Fruit fly (Drosophila melanogaster) whole organism, embryonic: ENCODE results near the gene Sb.

Experiments
- Adf1 ChIP-seq: fragments of 200-800 bp; sonication (Bioruptor generic); IDR thresholded peaks from 2 replicates; pipeline ENCODE4 v1.3.6; 2022; ENCODE audit warnings: missing biosample characterization, missing genetic modification characterization
- BtbVII ChIP-seq: fragments of 200-800 bp; sonication (Bioruptor generic); optimal IDR thresholded peaks from 3 replicates; lab custom pipeline; 2017; ENCODE audit warnings: missing biosample characterization, mild to moderate bottlenecking, missing genetic modification characterization
- C15 ChIP-seq: fragments of 200-800 bp; sonication (Bioruptor generic); IDR thresholded peaks from 3 replicates; pipeline ENCODE4 v1.3.6; 2022; ENCODE audit warnings: missing biosample characterization, missing genetic modification characterization
- CG10366 ChIP-seq: fragments of 200-800 bp; sonication (Bioruptor generic); IDR thresholded peaks from 2 replicates; pipeline ENCODE4 v1.3.6; 2022; ENCODE audit warnings: missing biosample characterization, missing genetic modification characterization
- CG10462 ChIP-seq: fragments of 200-800 bp; sonication (Bioruptor generic); optimal IDR thresholded peaks from 2 replicates; lab custom pipeline; 2016; ENCODE audit warnings: missing biosample characterization, missing genetic modification characterization
- CG10979 ChIP-seq: fragments of 200-800 bp; sonication (Bioruptor generic); optimal IDR thresholded peaks from 2 replicates; lab custom pipeline; 2018; ENCODE audit warnings: missing biosample characterization, mild to moderate bottlenecking, missing genetic modification characterization, moderate library complexity
- CG11723 ChIP-seq: fragments of 200-800 bp; sonication (Bioruptor generic); optimal IDR thresholded peaks from 2 replicates; lab custom pipeline; 2017; ENCODE audit warnings: missing biosample characterization, mild to moderate bottlenecking, missing genetic modification characterization
- CG12299 ChIP-seq: fragments of 200-800 bp; sonication (Bioruptor generic); optimal IDR thresholded peaks from 2 replicates; lab custom pipeline; 2018; ENCODE audit warnings: missing biosample characterization, mild to moderate bottlenecking, missing genetic modification characterization
- CG14014 ChIP-seq: fragments of 200-800 bp; sonication (Bioruptor generic); IDR thresholded peaks from 2 replicates; pipeline ENCODE4 v1.3.6; 2022; ENCODE audit warnings: missing biosample characterization, missing genetic modification characterization
- CG1602 ChIP-seq: fragments of 200-800 bp; sonication (Bioruptor generic); optimal IDR thresholded peaks from 3 replicates; lab custom pipeline; 2016; ENCODE audit warnings: missing biosample characterization, missing genetic modification characterization
- CG1647 ChIP-seq: fragments of 200-800 bp; sonication (Bioruptor generic); optimal IDR thresholded peaks from 3 replicates; lab custom pipeline; 2016; ENCODE audit warnings: missing biosample characterization, missing genetic modification characterization
- CG18619 ChIP-seq: fragments of 200-800 bp; sonication (Bioruptor generic); optimal IDR thresholded peaks from 3 replicates; lab custom pipeline; 2017; ENCODE audit warnings: missing biosample characterization, mild to moderate bottlenecking, missing genetic modification characterization
- CG2116 ChIP-seq: fragments of 200-800 bp; sonication (Bioruptor generic); optimal IDR thresholded peaks from 3 replicates; lab custom pipeline; 2018; ENCODE audit warnings: missing biosample characterization, mild to moderate bottlenecking, missing genetic modification characterization
- CG2120 ChIP-seq: fragments of 200-800 bp; sonication (Bioruptor generic); optimal IDR thresholded peaks from 3 replicates; lab custom pipeline; 2016; ENCODE audit warnings: missing biosample characterization, missing genetic modification characterization
- CG2199 ChIP-seq: fragments of 200-800 bp; sonication (Bioruptor generic); IDR thresholded peaks from 3 replicates; pipeline ENCODE4 v1.3.6; 2022; ENCODE audit warnings: missing biosample characterization, missing genetic modification characterization
- CG3065 ChIP-seq: fragments of 200-800 bp; sonication (Bioruptor generic); optimal IDR thresholded peaks from 2 replicates; lab custom pipeline; 2016; ENCODE audit warnings: missing biosample characterization, missing genetic modification characterization
- CG32772 ChIP-seq: fragments of 200-800 bp; sonication (Bioruptor generic); IDR thresholded peaks from 2 replicates; pipeline ENCODE4 v1.3.6; 2022; ENCODE audit warnings: missing biosample characterization, missing genetic modification characterization
- CG3847 ChIP-seq: fragments of 200-800 bp; sonication (Bioruptor generic); IDR thresholded peaks from 2 replicates; pipeline ENCODE4 v1.3.6; 2022; ENCODE audit warnings: missing biosample characterization, missing genetic modification characterization
- CG4328 ChIP-seq: fragments of 200-800 bp; sonication (Bioruptor generic); optimal IDR thresholded peaks from 3 replicates; lab custom pipeline; 2017; ENCODE audit warnings: missing biosample characterization, missing genetic modification reagents, missing genetic modification characterization
- CG4820 ChIP-seq: fragments of 200-800 bp; sonication (Bioruptor generic); optimal IDR thresholded peaks from 3 replicates; lab custom pipeline; 2016; ENCODE audit warnings: missing biosample characterization, missing genetic modification characterization
- CG7987 ChIP-seq: fragments of 200-800 bp; sonication (Bioruptor generic); optimal IDR thresholded peaks from 2 replicates; lab custom pipeline; 2018; ENCODE audit warnings: missing biosample characterization, mild to moderate bottlenecking, missing genetic modification characterization, moderate library complexity
- CG8359 ChIP-seq: fragments of 200-800 bp; sonication (Bioruptor generic); optimal IDR thresholded peaks from 2 replicates; lab custom pipeline; 2017; ENCODE audit warnings: missing biosample characterization, mild to moderate bottlenecking, missing genetic modification characterization, borderline replicate concordance
- CG9817 ChIP-seq: fragments of 200-800 bp; sonication (Bioruptor generic); optimal IDR thresholded peaks from 2 replicates; lab custom pipeline; 2018; ENCODE audit warnings: missing biosample characterization, mild to moderate bottlenecking, missing genetic modification characterization, moderate library complexity
- Camta ChIP-seq: fragments of 200-800 bp; sonication (Bioruptor generic); optimal IDR thresholded peaks from 2 replicates; lab custom pipeline; 2016; ENCODE audit warnings: missing biosample characterization, missing genetic modification characterization
- D19A ChIP-seq: fragments of 200-800 bp; optimal IDR thresholded peaks from 3 replicates; lab custom pipeline; 2019; ENCODE audit warnings: missing biosample characterization, mild to moderate bottlenecking, missing genetic modification characterization, moderate library complexity
- D19B ChIP-seq: fragments of 200-800 bp; sonication (Bioruptor generic); optimal IDR thresholded peaks from 2 replicates; lab custom pipeline; 2017; ENCODE audit warnings: missing biosample characterization, mild to moderate bottlenecking, missing genetic modification characterization
- Dip3 ChIP-seq: fragments of 200-800 bp; sonication (Bioruptor generic); optimal IDR thresholded peaks from 3 replicates; lab custom pipeline; 2016; ENCODE audit warnings: missing biosample characterization, missing genetic modification characterization
- MBD-R2 ChIP-seq: fragments of 200-800 bp; sonication (Bioruptor generic); IDR thresholded peaks from 2 replicates; pipeline ENCODE4 v1.3.6; 2022; ENCODE audit warnings: missing biosample characterization, missing genetic modification characterization
- Myb ChIP-seq: fragments of 200-800 bp; sonication (Bioruptor generic); optimal IDR thresholded peaks from 2 replicates; lab custom pipeline; 2016; ENCODE audit warnings: missing biosample characterization, missing genetic modification characterization
- Ptx1 ChIP-seq: fragments of 200-800 bp; sonication (Bioruptor generic); IDR thresholded peaks from 2 replicates; pipeline ENCODE4 v1.3.6; 2022; ENCODE audit warnings: missing biosample characterization, missing genetic modification characterization
- Ravus ChIP-seq: fragments of 200-800 bp; sonication (Bioruptor generic); IDR thresholded peaks from 2 replicates; pipeline ENCODE4 v1.3.6; 2022; ENCODE audit warnings: missing biosample characterization, missing genetic modification characterization
- Sin3A ChIP-seq: fragments of >200 bp; optimal IDR thresholded peaks from 2 replicates; lab custom pipeline; 2018
- TFAM ChIP-seq: fragments of 200-800 bp; sonication (Bioruptor generic); optimal IDR thresholded peaks from 2 replicates; lab custom pipeline; 2017; ENCODE audit warnings: missing biosample characterization, missing genetic modification characterization, inconsistent platforms
- Vsx1 ChIP-seq: fragments of 200-800 bp; sonication (Bioruptor generic); optimal IDR thresholded peaks from 2 replicates; lab custom pipeline; 2017; ENCODE audit warnings: missing biosample characterization, mild to moderate bottlenecking, missing genetic modification characterization, missing genetic modification reagents
- Xbp1 ChIP-seq: fragments of 200-800 bp; sonication (Bioruptor generic); optimal IDR thresholded peaks from 3 replicates; lab custom pipeline; 2016; ENCODE audit warnings: missing biosample characterization, mild to moderate bottlenecking, missing genetic modification characterization
- cas ChIP-seq: fragments of 200-800 bp; sonication (Bioruptor generic); IDR thresholded peaks from 2 replicates; pipeline ENCODE4 v1.3.6; 2022; ENCODE audit warnings: missing biosample characterization, missing genetic modification characterization
- cato ChIP-seq: fragments of 200-800 bp; sonication (Bioruptor generic); optimal IDR thresholded peaks from 2 replicates; lab custom pipeline; 2016; ENCODE audit warnings: missing biosample characterization, missing genetic modification characterization, borderline replicate concordance
- chinmo ChIP-seq: fragments of 200-800 bp; sonication (Bioruptor generic); IDR thresholded peaks from 4 replicates; pipeline ENCODE4 v1.3.6; 2022; ENCODE audit warnings: missing biosample characterization, missing genetic modification characterization; ENCODE audit not compliant: partially characterized antibody
- crol ChIP-seq: fragments of 200-800 bp; sonication (Bioruptor generic); IDR thresholded peaks from 2 replicates; pipeline ENCODE4 v1.3.6; 2022; ENCODE audit warnings: missing biosample characterization, missing genetic modification characterization
- dimm ChIP-seq: fragments of 200-800 bp; sonication (Bioruptor generic); IDR thresholded peaks from 2 replicates; pipeline ENCODE4 v1.3.6; 2022; ENCODE audit warnings: missing biosample characterization, missing genetic modification characterization
- gfzf ChIP-seq: fragments of 200-800 bp; sonication (Bioruptor generic); optimal IDR thresholded peaks from 2 replicates; lab custom pipeline; 2016; ENCODE audit warnings: missing biosample characterization, mild to moderate bottlenecking, missing genetic modification characterization, moderate library complexity
- jing ChIP-seq: fragments of 200-800 bp; sonication (Bioruptor generic); optimal IDR thresholded peaks from 2 replicates; lab custom pipeline; 2018; ENCODE audit warnings: missing biosample characterization, mild to moderate bottlenecking, missing genetic modification characterization
- kay ChIP-seq: fragments of 200-800 bp; sonication (Bioruptor generic); optimal IDR thresholded peaks from 2 replicates; lab custom pipeline; 2016; ENCODE audit warnings: missing biosample characterization, missing genetic modification characterization
- nau ChIP-seq: fragments of 200-800 bp; sonication (Bioruptor generic); optimal IDR thresholded peaks from 3 replicates; lab custom pipeline; 2017; ENCODE audit warnings: missing biosample characterization, mild to moderate bottlenecking, missing genetic modification characterization, missing genetic modification reagents
- nerfin-1 ChIP-seq: fragments of 200-800 bp; sonication (Bioruptor generic); optimal IDR thresholded peaks from 3 replicates; lab custom pipeline; 2019; ENCODE audit warnings: missing biosample characterization, mild to moderate bottlenecking, missing genetic modification characterization, moderate library complexity
- pb ChIP-seq: fragments of 200-800 bp; sonication (Bioruptor generic); optimal IDR thresholded peaks from 3 replicates; lab custom pipeline; 2016; ENCODE audit warnings: missing biosample characterization, missing genetic modification characterization
- schlank ChIP-seq: fragments of 200-800 bp; sonication (Bioruptor generic); optimal IDR thresholded peaks from 2 replicates; lab custom pipeline; 2018; ENCODE audit warnings: missing biosample characterization, mild to moderate bottlenecking, missing genetic modification characterization
- sim ChIP-seq: fragments of 200-800 bp; sonication (Bioruptor generic); IDR thresholded peaks from 2 replicates; pipeline ENCODE4 v1.3.6; 2022; ENCODE audit warnings: missing biosample characterization, missing genetic modification characterization
- unpg ChIP-seq: fragments of 200-800 bp; sonication (Bioruptor generic); optimal IDR thresholded peaks from 3 replicates; lab custom pipeline; 2018; ENCODE audit warnings: missing biosample characterization, mild to moderate bottlenecking, missing genetic modification characterization, moderate library complexity
- z ChIP-seq: fragments of 200-800 bp; sonication (Bioruptor generic); IDR thresholded peaks from 3 replicates; pipeline ENCODE4 v1.3.6; 2022; ENCODE audit warnings: missing biosample characterization, missing genetic modification characterization

Sb gene

DNA sequence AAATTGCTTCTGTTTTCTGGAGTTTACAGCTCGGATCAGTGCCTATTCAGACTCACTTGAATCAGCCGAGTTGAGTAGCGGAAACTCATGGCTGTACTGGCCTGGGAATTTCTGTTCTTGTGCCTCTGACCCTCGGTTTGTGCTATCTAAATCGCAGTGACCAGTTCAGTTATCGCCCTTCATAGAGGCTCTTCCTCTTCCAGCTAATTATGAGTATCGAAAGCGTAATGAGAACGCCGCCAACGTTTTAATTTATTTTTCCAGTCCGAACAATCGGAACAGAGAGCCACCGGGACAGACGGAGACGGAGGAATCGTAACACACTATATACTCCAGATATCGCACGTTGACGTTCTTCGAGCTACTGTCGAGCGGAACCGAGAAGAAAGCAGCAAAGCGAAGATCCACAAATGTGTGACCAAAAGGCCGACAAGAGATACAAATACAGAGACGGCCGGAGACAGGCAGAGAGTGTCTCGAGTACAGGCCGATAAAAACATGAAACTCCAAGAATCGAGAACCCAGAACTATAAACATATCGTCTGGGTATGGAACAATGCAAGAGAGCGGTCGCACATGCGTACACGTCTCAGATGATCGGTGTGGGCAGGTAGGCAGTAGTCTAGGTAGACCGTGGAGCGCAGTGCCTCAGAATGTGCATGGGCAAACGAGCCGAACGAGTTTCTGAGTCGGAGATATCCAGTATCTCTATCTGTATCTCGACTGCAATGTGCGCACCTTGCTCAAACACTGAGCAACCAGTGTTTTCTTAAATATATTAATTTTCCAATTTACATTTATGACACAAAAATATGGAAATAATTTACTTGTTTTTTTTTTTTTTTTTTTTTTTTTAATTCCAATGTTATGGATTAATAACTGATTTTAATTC, 44.0 kb upstream of the Sb start (continued):
- TF ChIP-seq CG3847 (GFP tag; lab: Robert Waterston, UW) (no peak), CG2120 (GFP tag; lab: Kevin White, UChicago) (peak; percentile 36), nau (GFP tag; lab: Kevin White, UChicago) (no peak), CG4328 (GFP tag; lab: Kevin White, UChicago) (no peak), CG1647 (GFP tag; lab: Kevin White, UChicago) (no peak), BtbVII (no peak), CG12299 (no peak), Vsx1 (peak; percentile 94), CG10366 (GFP tag; lab: Robert Waterston, UW) (peak; percentile 71), cas (no peak), CG3065 (GFP tag; lab: Kevin White, UChicago) (no peak), Sin3A (lab: Kevin White, UChicago) (no peak), sim (GFP tag; lab: Robert Waterston, UW) (peak; percentile 66; the same call in 1 of the 2 replicates), cato (GFP tag; lab: Kevin White, UChicago) (peak; percentile 40), CG10979 (peak; percentile 80), CG14014 (peak; percentile 21; the same call in 1 of the 2 replicates), Adf1 (no peak), pb (no peak), CG10462 (GFP tag; lab: Kevin White, UChicago) (peak; percentile 67), Ptx1 (GFP tag; lab: Robert Waterston, UW) (peak; percentile 79), z (GFP tag; lab: Robert Waterston, UW) (0 out of 3 replicates have a peak, but pooled peaks have one; percentile 53), C15 (no peak), kay (GFP tag; lab: Kevin White, UChicago) (peak; percentile 63), crol (GFP tag; lab: Robert Waterston, UW) (no peak), Xbp1 (peak; percentile 69), D19A (tag; lab: Kevin White, UChicago) (peak; percentile 76), CG11723 (no peak), CG18619 (GFP tag; lab: Kevin White, UChicago) (peak; percentile 39), CG8359 (no peak), Ravus (peak; percentile 17; the same call in 1 of the 2 replicates), CG2199 (peak; percentile 89), CG7987 (no peak), CG2116 (peak; percentile 40), CG32772 (peak; percentile 76), Dip3 (no peak), CG1602 (peak; percentile 73), schlank (tag; lab: Kevin White, UChicago) (no peak), chinmo (GFP tag; lab: Robert Waterston, UW) (0 out of 4 replicates have a peak, but pooled peaks have one; percentile 38), Myb (GFP tag; lab: Kevin White, UChicago) (no peak), D19B (no peak), TFAM (GFP tag; lab: Kevin White, UChicago) (no peak), CG9817 (no peak), dimm (GFP tag; lab: Robert Waterston, UW) (peak; percentile 46), jing (no peak), Camta (GFP tag; lab: Kevin White, UChicago) (peak; percentile 51), MBD-R2 (GFP tag; lab: Robert Waterston, UW) (no peak), nerfin-1 (tag; lab: Kevin White, UChicago) (no peak), unpg (GFP tag; lab: Kevin White, UChicago) (peak; percentile 90), CG4820 (GFP tag; lab: Kevin White, UChicago) (peak; percentile 74), gfzf (peak; percentile 16)
